Worm (Caenorhabditis elegans): ENCODE results near the gene rab-33.

Gene rab-33

DNA sequence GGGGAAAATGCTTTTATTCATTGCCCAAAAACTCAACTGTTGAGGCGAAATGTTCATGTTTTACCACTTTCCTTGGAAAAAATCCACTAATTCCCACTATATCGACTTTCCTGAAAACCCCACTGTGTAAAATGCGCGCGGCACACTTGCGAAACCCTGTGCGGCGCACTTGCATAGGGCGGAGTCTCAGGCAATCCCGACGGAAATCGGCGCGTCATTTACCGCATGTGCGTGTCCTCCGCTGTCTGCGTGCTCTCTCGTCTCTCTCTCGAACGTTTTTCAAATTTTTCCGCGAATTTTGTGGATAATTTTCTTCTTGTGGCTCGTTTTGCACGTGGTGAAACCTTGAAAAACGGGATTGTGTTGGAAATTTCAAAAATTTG, 42.5 kb downstream of the rab-33 start, which contains the start of gene atx-2 (continued):
- no peak for TF ChIP-seq tbx-9 (tag; optimal IDR thresholded peaks at IDR 0.05; ENCODE audit: borderline replicate concordance)
- peak; percentile 76 for TF ChIP-seq mel-28 (tag; optimal IDR thresholded peaks at IDR 0.05; ENCODE audit: borderline replicate concordance)
- no peak for TF ChIP-seq hlh-26 (GFP tag; conservative IDR thresholded peaks at IDR 0.05)
- 0 out of 2 replicates have a peak, but pooled peaks have one; percentile 76 for TF ChIP-seq ztf-6 (GFP tag; IDR thresholded peaks at IDR 0.05)
- no peak for TF ChIP-seq lag-1 (GFP tag; IDR thresholded peaks at IDR 0.05)
- peak; percentile 15 for TF ChIP-seq hlh-12 (tag; optimal IDR thresholded peaks at IDR 0.05)
- TF ChIP-seq cebp-1 (GFP tag; IDR thresholded peaks at IDR 0.05), result peak; percentile 82
- TF ChIP-seq cebp-1 (tag; optimal IDR thresholded peaks at IDR 0.05), result peak; percentile 95
- TF ChIP-seq F57A8.1 (GFP tag; optimal IDR thresholded peaks at IDR 0.05), result no peak
- peak; percentile 91 for TF ChIP-seq rcor-1 (GFP tag; IDR thresholded peaks at IDR 0.05)
- TF ChIP-seq ceh-58 (GFP tag; IDR thresholded peaks at IDR 0.05), result 0 out of 2 replicates have a peak, but pooled peaks have one; percentile 64
- peak; percentile 42 for TF ChIP-seq mxl-1 (tag; optimal IDR thresholded peaks at IDR 0.05)
- TF ChIP-seq akir-1 (GFP tag; optimal IDR thresholded peaks at IDR 0.05), result peak; percentile 47
- TF ChIP-seq Y67H2A.10 (GFP tag; conservative IDR thresholded peaks at IDR 0.05), result peak; percentile 86
- TF ChIP-seq chd-7 (tag; optimal IDR thresholded peaks at IDR 0.05), result peak; percentile 92
- TF ChIP-seq bed-2 (GFP tag; IDR thresholded peaks at IDR 0.05), result peak; percentile 81
- TF ChIP-seq hrde-1 (tag; optimal IDR thresholded peaks at IDR 0.05; ENCODE audit: borderline replicate concordance), result peak; percentile 88
- TF ChIP-seq snpc-1.1 (tag; optimal IDR thresholded peaks at IDR 0.05; ENCODE audit: insufficient read depth), result peak; percentile 71
- TF ChIP-seq Y53G8AR.9 (GFP tag; conservative IDR thresholded peaks at IDR 0.05), result peak; percentile 87
- no peak for TF ChIP-seq F57C9.4 (tag; optimal IDR thresholded peaks at IDR 0.05)
- TF ChIP-seq T26A5.8 (tag; optimal IDR thresholded peaks at IDR 0.05), result peak; percentile 64
- TF ChIP-seq egl-44 (GFP tag; IDR thresholded peaks at IDR 0.05), result peak; percentile 92
- no peak for TF ChIP-seq dpff-1 (tag; optimal IDR thresholded peaks at IDR 0.05)
- peak; percentile 66 for TF ChIP-seq F10E7.11 (tag; optimal IDR thresholded peaks at IDR 0.05)
- peak; percentile 72 for TF ChIP-seq tbp1 (GFP tag; optimal IDR thresholded peaks at IDR 0.05)
- 0 out of 2 replicates have a peak, but pooled peaks have one; percentile 48 for TF ChIP-seq F39B2.1 (GFP tag; IDR thresholded peaks at IDR 0.05)
- no peak for TF ChIP-seq Y53F4B.3 (GFP tag; IDR thresholded peaks at IDR 0.05)
- peak; percentile 86 for TF ChIP-seq F49E8.2 (tag; optimal IDR thresholded peaks at IDR 0.05; ENCODE audit: insufficient read depth)
- peak; percentile 1 for TF ChIP-seq T07F8.4 (tag; optimal IDR thresholded peaks at IDR 0.05)
- TF ChIP-seq sdz-38 (tag; optimal IDR thresholded peaks at IDR 0.05), result no peak
- TF ChIP-seq F22D6.2 (tag; optimal IDR thresholded peaks at IDR 0.05), result peak; percentile 78
- peak; percentile 81 for TF ChIP-seq repo-1 (tag; optimal IDR thresholded peaks at IDR 0.05)
- TF ChIP-seq rpc-1 (optimal IDR thresholded peaks at IDR 0.05), result peak; percentile 57
- TF ChIP-seq rpc-1 (tag; optimal IDR thresholded peaks at IDR 0.05), result no peak
- peak; percentile 83 for TF ChIP-seq hmg-1.2 (GFP tag; IDR thresholded peaks at IDR 0.05)
- no peak for TF ChIP-seq unc-62 (GFP tag; optimal IDR thresholded peaks at IDR 0.05)
- peak; percentile 88 for TF ChIP-seq sptf-2 (GFP tag; optimal IDR thresholded peaks at IDR 0.05)
- TF ChIP-seq athp-1 (tag; optimal IDR thresholded peaks at IDR 0.05), result peak; percentile 96
- TF ChIP-seq lin-54 (GFP tag; optimal IDR thresholded peaks at IDR 0.05), result peak; percentile 91
- TF ChIP-seq ZK185.1 (tag; optimal IDR thresholded peaks at IDR 0.05; ENCODE audit: poor library complexity, severe bottlenecking), result peak; percentile 96
- TF ChIP-seq B0261.1 (tag; optimal IDR thresholded peaks at IDR 0.05), result no peak
- TF ChIP-seq ceh-27 (GFP tag; optimal IDR thresholded peaks at IDR 0.05), result peak; percentile 96
- TF ChIP-seq ccch-3 (GFP tag; optimal IDR thresholded peaks at IDR 0.05), result no peak
- no peak for TF ChIP-seq bed-1 (GFP tag; IDR thresholded peaks at IDR 0.05)
- peak; percentile 50; the same call in 1 of the 2 replicates for TF ChIP-seq B0019.2 (GFP tag; conservative IDR thresholded peaks at IDR 0.05)
- peak; percentile 99 for TF ChIP-seq ceh-100 (GFP tag; IDR thresholded peaks at IDR 0.05)
- TF ChIP-seq madf-8 (GFP tag; conservative IDR thresholded peaks at IDR 0.05), result peak; percentile 61
- TF ChIP-seq ztf-26 (tag; optimal IDR thresholded peaks at IDR 0.05), result peak; percentile 61
- peak; percentile 67; the same call in 1 of the 2 replicates for TF ChIP-seq let-526 (GFP tag; IDR thresholded peaks at IDR 0.05)
